Worm (Caenorhabditis elegans) whole organism, L2 larva: ENCODE measurements around the gene math-14.

Source experiments
- ama-1 ChIP-seq: fragments of 150-350 bp; optimal IDR thresholded peaks from 2 replicates; lab custom pipeline; 2018; ENCODE audit warnings: inconsistent platforms
- elt-3 ChIP-seq: sonication (generic microtip); optimal IDR thresholded peaks from 2 replicates; lab custom pipeline; 2017; ENCODE audit warnings: missing biosample characterization, missing genetic modification characterization
- lin-13 ChIP-seq: fragments of 150-350 bp; optimal IDR thresholded peaks from 2 replicates; lab custom pipeline; 2014; ENCODE audit warnings: missing biosample characterization, missing genetic modification reagents, missing genetic modification characterization
- mdl-1 ChIP-seq, 2 experiments: fragments of 150-350 bp in 1 of 2; sonication (generic microtip) in 1 of 2; optimal IDR thresholded peaks; 2 replicates each; lab custom pipeline; 2017; ENCODE audit warnings: missing biosample characterization in 2 of 2, missing genetic modification characterization in 2 of 2
- nhr-11 ChIP-seq: fragments of 150-350 bp; optimal IDR thresholded peaks from 2 replicates; lab custom pipeline; 2014; ENCODE audit warnings: missing biosample characterization, missing genetic modification characterization
- nhr-12 ChIP-seq: fragments of 150-350 bp; optimal IDR thresholded peaks from 2 replicates; lab custom pipeline; 2014; ENCODE audit warnings: missing biosample characterization, missing genetic modification characterization
- nhr-25 ChIP-seq: fragments of 150-350 bp; sonication (generic microtip); optimal IDR thresholded peaks from 3 replicates; lab custom pipeline; 2014; ENCODE audit warnings: missing biosample characterization, missing genetic modification characterization
- snpc-4 ChIP-seq: fragments of 150-350 bp; optimal IDR thresholded peaks from 2 replicates; lab custom pipeline; 2014; ENCODE audit warnings: missing biosample characterization, missing genetic modification characterization
- unc-39 ChIP-seq: fragments of 150-350 bp; optimal IDR thresholded peaks from 2 replicates; lab custom pipeline; 2014; ENCODE audit warnings: missing biosample characterization, missing genetic modification characterization
- ztf-4 ChIP-seq: fragments of 150-350 bp; optimal IDR thresholded peaks from 2 replicates; lab custom pipeline; 2014; ENCODE audit warnings: missing biosample characterization, missing genetic modification characterization

DNA sequence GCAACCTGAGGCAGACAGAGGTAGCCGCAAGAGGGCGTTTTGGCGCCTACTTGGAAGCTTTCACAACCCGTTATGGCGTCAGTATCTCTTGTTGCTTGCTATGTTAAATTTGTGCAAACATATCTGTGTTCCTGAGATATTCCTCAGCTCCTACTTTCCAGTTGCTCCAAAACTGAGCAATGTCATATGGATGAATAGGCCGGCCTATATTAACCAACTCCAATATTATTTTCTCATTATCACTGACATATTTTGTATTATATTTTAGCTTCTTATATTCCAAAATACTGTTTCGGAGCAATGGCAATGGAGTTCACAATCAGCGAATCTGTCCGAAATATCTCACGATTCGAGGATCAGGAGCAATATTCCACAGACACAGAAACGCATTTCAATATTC is 6.4 kb downstream of the math-14 start, which contains the start of gene math-13:
- TF ChIP-seq nhr-25 (tag; lab: Kevin White, UChicago) (no peak), ama-1 (lab: Kevin White, UChicago) (no peak), elt-3 (tag; lab: Kevin White, UChicago) (no peak), mdl-1 (tag; optimal IDR thresholded peaks at IDR 0.05; lab: Kevin White, UChicago) (no peak), unc-39 (tag; lab: Kevin White, UChicago) (no peak), nhr-12 (tag; lab: Kevin White, UChicago) (no peak), snpc-4 (no peak), ztf-4 (no peak), lin-13 (GFP tag; lab: Kevin White, UChicago) (no peak), nhr-11 (no peak)
